Fruit fly (Drosophila melanogaster) whole organism: ENCODE data around the gene CG33282.

ENCODE experiments used
- CG8478 ChIP-seq: fragments of >200 bp; optimal IDR thresholded peaks from 2 replicates; lab custom pipeline; 2018; ENCODE audit warnings: inconsistent platforms
- Dll ChIP-seq: fragments of >200 bp; optimal IDR thresholded peaks from 2 replicates; lab custom pipeline; 2017
- EcR ChIP-seq, 2 experiments: fragments of >200 bp; optimal IDR thresholded peaks; 2 replicates each; lab custom pipeline; 2017; ENCODE audit warnings: missing biosample characterization in 2 of 2, missing genetic modification characterization in 2 of 2, missing genetic modification reagents in 2 of 2
- pan ChIP-seq: fragments of >200 bp; optimal IDR thresholded peaks from 2 replicates; lab custom pipeline; 2017
- psq ChIP-seq: fragments of >200 bp; optimal IDR thresholded peaks from 2 replicates; lab custom pipeline; 2017
- usp ChIP-seq: fragments of >200 bp; optimal IDR thresholded peaks from 2 replicates; lab custom pipeline; 2017; ENCODE audit warnings: missing biosample characterization, missing genetic modification characterization, mixed read lengths

CG33282 gene

dm6 chr2L:3327603-3328002 lies at the start of gene CG33282:
Gene CG33282 (plus strand): TSS chr2L:3327903.
- TF ChIP-seq pan (lab: Kevin White, UChicago) (no peak), EcR (GFP tag; optimal IDR thresholded peaks at IDR 0.05; lab: Kevin White, UChicago) (no peak), CG8478 (no peak), Dll (lab: Kevin White, UChicago) (no peak), usp (GFP tag; lab: Kevin White, UChicago) (no peak)

- TF ChIP-seq CG8478: no peak
- TF ChIP-seq usp (GFP tag; lab: Kevin White, UChicago): no peak
Observed at dm6 chr2L:3278786-3279185, 48.9 kb upstream of the CG33282 start.

- TF ChIP-seq pan (lab: Kevin White, UChicago) (no peak), CG8478 (no peak), psq (lab: Kevin White, UChicago) (no peak), usp (GFP tag; lab: Kevin White, UChicago) (no peak), EcR (GFP tag; optimal IDR thresholded peaks at IDR 0.05; lab: Kevin White, UChicago) (no peak), Dll (lab: Kevin White, UChicago) (no peak)
Observed at dm6 chr2L:3280484-3280993, 47.2 kb upstream of the CG33282 start, which contains the start of gene OtopLb. Gene OtopLb (minus strand): TSS chr2L:3280534.

dm6 chr2L:3293718-3294340 lies 33.9 kb upstream of the CG33282 start:
- TF ChIP-seq CG8478: no peak

- TF ChIP-seq EcR (GFP tag; optimal IDR thresholded peaks at IDR 0.05; lab: Kevin White, UChicago) (no peak), Dll (lab: Kevin White, UChicago) (no peak), psq (lab: Kevin White, UChicago) (no peak), pan (lab: Kevin White, UChicago) (no peak), CG8478 (no peak), usp (GFP tag; lab: Kevin White, UChicago) (no peak)
Observed at dm6 chr2L:3294572-3294971, 33.1 kb upstream of the CG33282 start, which contains the start of gene CG9664. Gene CG9664 (minus strand): TSS chr2L:3294706.

dm6 chr2L:3298065-3298469 lies 29.6 kb upstream of the CG33282 start:
- TF ChIP-seq EcR (GFP tag; optimal IDR thresholded peaks at IDR 0.05; lab: Kevin White, UChicago) (no peak), pan (lab: Kevin White, UChicago) (no peak), Dll (lab: Kevin White, UChicago) (no peak), CG8478 (no peak), usp (GFP tag; lab: Kevin White, UChicago) (no peak), psq (lab: Kevin White, UChicago) (no peak)

dm6 chr2L:3299142-3299541 lies 28.6 kb upstream of the CG33282 start:
- TF ChIP-seq Dll (lab: Kevin White, UChicago): no peak
- no peak for TF ChIP-seq CG8478
- TF ChIP-seq pan (lab: Kevin White, UChicago): no peak
- no peak for TF ChIP-seq usp (GFP tag; lab: Kevin White, UChicago)
- no peak for TF ChIP-seq EcR (GFP tag; optimal IDR thresholded peaks at IDR 0.05; lab: Kevin White, UChicago)
- TF ChIP-seq psq (lab: Kevin White, UChicago): no peak

dm6 chr2L:3299803-3300202 lies 27.9 kb upstream of the CG33282 start:
- no peak for TF ChIP-seq psq (lab: Kevin White, UChicago)
- no peak for TF ChIP-seq CG8478
- no peak for TF ChIP-seq Dll (lab: Kevin White, UChicago)
- TF ChIP-seq usp (GFP tag; lab: Kevin White, UChicago): no peak

- TF ChIP-seq psq (lab: Kevin White, UChicago) (no peak), Dll (lab: Kevin White, UChicago) (no peak), usp (GFP tag; lab: Kevin White, UChicago) (no peak), pan (lab: Kevin White, UChicago) (no peak), EcR (GFP tag; optimal IDR thresholded peaks at IDR 0.05; lab: Kevin White, UChicago) (no peak), CG8478 (no peak)
Observed at dm6 chr2L:3301058-3301457, 26.6 kb upstream of the CG33282 start.

dm6 chr2L:3301755-3302499 lies 25.8 kb upstream of the CG33282 start:
- TF ChIP-seq EcR (GFP tag; optimal IDR thresholded peaks at IDR 0.05; lab: Kevin White, UChicago) (peak; percentile 31 to 74), usp (GFP tag; lab: Kevin White, UChicago) (no peak)

dm6 chr2L:3302958-3303842 lies 24.5 kb upstream of the CG33282 start, which contains the start of gene CG9663:
Gene CG9663 (minus strand): TSS chr2L:3303130.
- TF ChIP-seq EcR (GFP tag; optimal IDR thresholded peaks at IDR 0.05; lab: Kevin White, UChicago) (peak in 1 of 2 experiments; percentile 5), psq (lab: Kevin White, UChicago) (no peak)

- TF ChIP-seq psq (lab: Kevin White, UChicago) (no peak), EcR (GFP tag; optimal IDR thresholded peaks at IDR 0.05; lab: Kevin White, UChicago) (no peak), Dll (lab: Kevin White, UChicago) (no peak), usp (GFP tag; lab: Kevin White, UChicago) (no peak), pan (lab: Kevin White, UChicago) (no peak), CG8478 (no peak)
Observed at dm6 chr2L:3303893-3304292, 23.8 kb upstream of the CG33282 start, which contains the start of gene CG3277. Gene CG3277 (plus strand): TSS chr2L:3304100.
